Fruit fly (Drosophila melanogaster) whole organism, adult: ENCODE measurements around the gene NTPase.

Experiments used
- CG11617 ChIP-seq: fragments of 200-800 bp; sonication (Bioruptor generic); optimal IDR thresholded peaks from 2 replicates; lab custom pipeline; 2017; ENCODE audit warnings: mild to moderate bottlenecking, missing biosample characterization, missing genetic modification reagents, missing genetic modification characterization
- CG12768 ChIP-seq: fragments of 200-800 bp; sonication (Bioruptor generic); optimal IDR thresholded peaks from 2 replicates; lab custom pipeline; 2017; ENCODE audit warnings: missing biosample characterization, missing genetic modification characterization, mild to moderate bottlenecking, moderate library complexity, missing genetic modification reagents
- CG14711 ChIP-seq: fragments of 200-800 bp; sonication (Bioruptor generic); optimal IDR thresholded peaks from 2 replicates; lab custom pipeline; 2018; ENCODE audit warnings: missing biosample characterization, mild to moderate bottlenecking, missing genetic modification characterization, moderate library complexity
- CG1620 ChIP-seq: fragments of 200-800 bp; sonication (Bioruptor generic); optimal IDR thresholded peaks from 2 replicates; lab custom pipeline; 2016; ENCODE audit warnings: missing biosample characterization, missing genetic modification characterization
- CG33017 ChIP-seq: fragments of 200-800 bp; sonication (Bioruptor generic); optimal IDR thresholded peaks from 2 replicates; lab custom pipeline; 2018; ENCODE audit warnings: missing biosample characterization, mild to moderate bottlenecking, missing genetic modification characterization, moderate library complexity
- CG5204 ChIP-seq: fragments of 200-800 bp; sonication (Bioruptor generic); optimal IDR thresholded peaks from 2 replicates; lab custom pipeline; 2016; ENCODE audit warnings: missing biosample characterization, missing genetic modification characterization
- CG7045 ChIP-seq: fragments of 200-800 bp; sonication (Bioruptor generic); optimal IDR thresholded peaks from 2 replicates; lab custom pipeline; 2017; ENCODE audit warnings: missing biosample characterization, mild to moderate bottlenecking, missing genetic modification characterization
- CG7101 ChIP-seq: fragments of 200-800 bp; sonication (Bioruptor generic); optimal IDR thresholded peaks from 2 replicates; lab custom pipeline; 2018; ENCODE audit warnings: missing biosample characterization, mild to moderate bottlenecking, missing genetic modification characterization, moderate library complexity
- Clk ChIP-seq: fragments of 200-800 bp; sonication (Bioruptor generic); optimal IDR thresholded peaks from 2 replicates; lab custom pipeline; 2017; ENCODE audit warnings: missing biosample characterization, missing genetic modification characterization
- Crg-1 ChIP-seq: fragments of 200-800 bp; sonication (Bioruptor generic); optimal IDR thresholded peaks from 2 replicates; lab custom pipeline; 2016; ENCODE audit warnings: missing biosample characterization, missing genetic modification characterization
- Hr96 ChIP-seq: fragments of 200-800 bp; sonication (Bioruptor generic); optimal IDR thresholded peaks from 2 replicates; lab custom pipeline; 2016; ENCODE audit warnings: missing biosample characterization, missing genetic modification characterization
- Mnt ChIP-seq: fragments of 200-800 bp; sonication (Bioruptor generic); optimal IDR thresholded peaks from 2 replicates; lab custom pipeline; 2016; ENCODE audit warnings: missing biosample characterization, mild to moderate bottlenecking, missing genetic modification characterization
- cnc ChIP-seq, 2 experiments: fragments of >200 bp; optimal IDR thresholded peaks; 2 replicates each; lab custom pipeline; 2017
- kay ChIP-seq: fragments of 200-800 bp; sonication (Bioruptor generic); peaks from one replicate; lab custom pipeline; 2016; ENCODE audit warnings: missing biosample characterization, missing genetic modification characterization, borderline replicate concordance
- pad ChIP-seq: fragments of 200-800 bp; sonication (Bioruptor generic); optimal IDR thresholded peaks from 3 replicates; lab custom pipeline; 2017; ENCODE audit warnings: missing biosample characterization, missing genetic modification characterization, mild to moderate bottlenecking, moderate library complexity, missing genetic modification reagents
- toe ChIP-seq: fragments of 200-800 bp; sonication (Bioruptor generic); optimal IDR thresholded peaks from 2 replicates; lab custom pipeline; 2016; ENCODE audit warnings: missing biosample characterization, missing genetic modification characterization

The NTPase gene

dm6 chr2L:2837742-2838461, 47.7 kb downstream of the NTPase start, which contains the start of the genes CG3119 and Cpr23B:
Gene CG3119, minus strand, starts transcription at chr2L:2837833.
Gene Cpr23B, plus strand, starts transcription at chr2L:2838411.
- TF ChIP-seq Crg-1 (GFP tag; lab: Kevin White, UChicago) = no peak
- no peak for TF ChIP-seq CG11617
- TF ChIP-seq CG5204 = no peak
- no peak for TF ChIP-seq CG14711 (tag; lab: Kevin White, UChicago)
- TF ChIP-seq CG1620 (GFP tag; lab: Kevin White, UChicago) = no peak
- no peak for TF ChIP-seq toe
- TF ChIP-seq CG12768 = no peak
- no peak for TF ChIP-seq kay (GFP tag; lab: Kevin White, UChicago)
- TF ChIP-seq Mnt (GFP tag; lab: Kevin White, UChicago) = no peak
- no peak for TF ChIP-seq cnc (optimal IDR thresholded peaks at IDR 0.05; lab: Kevin White, UChicago)
- no peak for TF ChIP-seq CG33017 (tag; lab: Kevin White, UChicago)
- TF ChIP-seq pad (GFP tag; lab: Kevin White, UChicago) = no peak
- TF ChIP-seq Clk (GFP tag; lab: Kevin White, UChicago) = no peak
- no peak for TF ChIP-seq Hr96
- TF ChIP-seq CG7101 (tag; lab: Kevin White, UChicago) = no peak
- no peak for TF ChIP-seq CG7045 (GFP tag; lab: Kevin White, UChicago)
